Worm (Caenorhabditis elegans) whole organism, young adult: Measurements from ENCODE around the gene comt-5.

Source experiments
- F49E8.2 ChIP-seq: sonication (generic microtip); optimal IDR thresholded peaks from 3 replicates; lab custom pipeline; 2017; ENCODE audit warnings: missing genetic modification characterization, mild to moderate bottlenecking, missing compliant biosample characterization, antibody characterized with exemption, moderate library complexity; ENCODE audit not compliant: insufficient read depth
- egrh-3 ChIP-seq: fragments of 200-800 bp; sonication (Bioruptor generic); IDR thresholded peaks from 2 replicates; pipeline ENCODE4 v1.3.6; 2022; ENCODE audit warnings: missing genetic modification reagents, missing genetic modification characterization, missing compliant biosample characterization
- him-1 ChIP-seq: sonication (generic microtip); optimal IDR thresholded peaks from 2 replicates; lab custom pipeline; 2016; ENCODE audit warnings: missing genotype, missing genetic modification reagents, missing genetic modification characterization, missing compliant biosample characterization
- madf-6 ChIP-seq: fragments of 200-800 bp; sonication (Bioruptor generic); IDR thresholded peaks from 2 replicates; pipeline ENCODE4 v1.3.6; 2022; ENCODE audit warnings: missing genetic modification reagents, missing genetic modification characterization, missing compliant biosample characterization
- mes-4 ChIP-seq: sonication (generic microtip); optimal IDR thresholded peaks from 2 replicates; lab custom pipeline; 2016; ENCODE audit warnings: missing genotype, missing genetic modification characterization, missing compliant biosample characterization
- nhr-27 ChIP-seq: fragments of 200-800 bp; sonication (Bioruptor generic); optimal IDR thresholded peaks from 2 replicates; lab custom pipeline; 2018; ENCODE audit warnings: mild to moderate bottlenecking, missing genetic modification characterization, moderate library complexity, missing compliant biosample characterization
- tbp1 ChIP-seq: fragments of 200-800 bp; sonication (Bioruptor generic); optimal IDR thresholded peaks from 2 replicates; lab custom pipeline; 2018; ENCODE audit warnings: mild to moderate bottlenecking, missing genetic modification characterization, missing compliant biosample characterization

DNA sequence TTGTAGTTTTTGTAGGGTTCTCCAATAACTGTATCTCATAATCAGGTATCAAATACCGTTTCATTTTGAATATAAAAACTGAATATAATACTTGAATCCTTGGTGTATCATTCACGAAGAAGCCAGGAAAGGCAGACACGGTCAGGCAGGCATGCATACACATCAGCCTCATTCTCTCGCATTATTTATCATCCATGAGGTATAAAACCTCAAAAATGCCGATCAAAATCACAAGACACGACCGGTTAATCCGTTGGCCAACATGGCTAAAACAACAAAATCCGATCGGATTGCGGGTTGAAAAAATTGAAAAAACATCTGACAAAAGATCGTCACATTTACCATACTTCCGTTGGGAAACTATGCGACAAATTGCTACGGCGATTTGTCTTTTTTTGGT is 31.0 kb downstream of the comt-5 start, which contains the start of gene F59A7.5:
- TF ChIP-seq madf-6 (no peak), mes-4 (tag; lab: Kevin White, UChicago) (no peak), F49E8.2 (no peak), nhr-27 (tag; lab: Kevin White, UChicago) (no peak), egrh-3 (GFP tag; lab: Robert Waterston, UW) (no peak), him-1 (tag; lab: Kevin White, UChicago) (no peak), tbp1 (no peak)
